Worm (Caenorhabditis elegans) whole organism, L4 larva: ENCODE measurements around the gene gcy-1.

Experiments
- ama-1 ChIP-seq: fragments of 150-350 bp; optimal IDR thresholded peaks from 2 replicates; lab custom pipeline; 2014; ENCODE audit warnings: inconsistent platforms, mixed read lengths
- cey-2 ChIP-seq: sonication (generic microtip); optimal IDR thresholded peaks from 3 replicates; lab custom pipeline; 2017; ENCODE audit warnings: missing genetic modification characterization, mild to moderate bottlenecking, missing compliant biosample characterization, antibody characterized with exemption, borderline replicate concordance; ENCODE audit not compliant: insufficient read depth
- dmd-6 ChIP-seq: fragments of 200-800 bp; sonication (Bioruptor generic); IDR thresholded peaks from 2 replicates; pipeline ENCODE4 v1.3.6; 2022; ENCODE audit warnings: missing genetic modification reagents, missing genetic modification characterization, missing compliant biosample characterization
- lin-13 ChIP-seq: fragments of 150-350 bp; optimal IDR thresholded peaks from 2 replicates; lab custom pipeline; 2014; ENCODE audit warnings: missing biosample characterization, missing genetic modification reagents, missing genetic modification characterization
- nhr-11 ChIP-seq: fragments of 150-350 bp; optimal IDR thresholded peaks from 2 replicates; lab custom pipeline; 2014; ENCODE audit warnings: missing biosample characterization, missing genetic modification characterization
- nhr-237 ChIP-seq: sonication (generic microtip); optimal IDR thresholded peaks from 2 replicates; lab custom pipeline; 2017; ENCODE audit warnings: missing biosample characterization, missing genetic modification characterization
- nhr-25 ChIP-seq: sonication (generic microtip); optimal IDR thresholded peaks from 2 replicates; lab custom pipeline; 2017; ENCODE audit warnings: missing genetic modification characterization, mild to moderate bottlenecking, missing compliant biosample characterization, antibody characterized with exemption, moderate library complexity, borderline replicate concordance; ENCODE audit not compliant: insufficient read depth
- php-3 ChIP-seq: fragments of 200-800 bp; sonication (Bioruptor generic); IDR thresholded peaks from 2 replicates; pipeline ENCODE4 v1.3.6; 2022; ENCODE audit warnings: missing genetic modification reagents, missing genetic modification characterization, missing compliant biosample characterization
- snpc-4 ChIP-seq: fragments of 150-350 bp; optimal IDR thresholded peaks from 2 replicates; lab custom pipeline; 2014; ENCODE audit warnings: missing biosample characterization, missing genetic modification characterization
- ztf-11 ChIP-seq: fragments of 150-350 bp; optimal IDR thresholded peaks from 2 replicates; lab custom pipeline; 2014; ENCODE audit warnings: missing biosample characterization, missing genetic modification characterization

- TF ChIP-seq nhr-25 (tag; lab: Kevin White, UChicago) = no peak
- TF ChIP-seq nhr-237 (tag; lab: Kevin White, UChicago) = no peak
- no peak for TF ChIP-seq snpc-4 (tag; lab: Kevin White, UChicago)
- no peak for TF ChIP-seq ama-1
- TF ChIP-seq cey-2 (tag; lab: Kevin White, UChicago) = no peak
- TF ChIP-seq php-3 (GFP tag; lab: Robert Waterston, UW) = no peak
- no peak for TF ChIP-seq nhr-11 (tag; lab: Kevin White, UChicago)
- TF ChIP-seq ztf-11 (tag; lab: Kevin White, UChicago) = no peak
- TF ChIP-seq lin-13 (GFP tag; lab: Kevin White, UChicago) = no peak
- TF ChIP-seq dmd-6 (GFP tag; lab: Robert Waterston, UW) = no peak
Measured at ce11 chrII:9523539-9524224, 6.9 kb upstream of the gcy-1 start, which contains the start of gene mex-6.
